Worm (Caenorhabditis elegans): ENCODE data around the gene nlp-30.

Gene nlp-30

DNA sequence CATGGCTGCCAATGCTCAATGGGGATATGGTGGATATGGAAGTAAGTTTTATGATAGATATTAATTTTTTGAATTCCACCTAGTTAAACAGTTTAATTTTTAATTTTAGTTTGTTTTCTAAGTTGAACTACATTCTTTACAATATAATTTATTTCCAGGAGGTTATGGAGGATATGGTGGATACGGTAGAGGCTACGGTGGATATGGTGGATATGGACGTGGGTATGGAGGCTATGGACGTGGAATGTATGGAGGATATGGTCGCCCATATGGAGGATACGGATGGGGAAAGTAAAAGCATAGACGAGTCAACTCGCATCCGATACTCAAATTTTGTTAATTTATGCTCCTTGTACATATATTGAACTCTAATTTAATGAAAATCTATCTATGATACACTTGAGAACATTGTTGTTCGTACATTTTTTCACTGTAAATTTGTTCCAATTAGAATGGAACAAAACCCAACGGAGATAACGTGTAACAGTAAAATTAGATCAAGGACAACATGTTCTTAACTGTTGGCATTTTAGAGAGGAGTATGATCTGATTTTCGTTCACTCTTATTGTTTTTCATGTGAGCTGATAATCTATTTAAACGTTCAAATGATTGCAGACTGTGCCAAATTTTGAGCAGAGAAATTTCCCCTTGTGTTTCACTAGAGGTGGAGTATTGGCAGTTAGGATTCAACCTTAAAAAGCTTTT is 1.4 kb upstream of the nlp-30 start:
- TF ChIP-seq ztf-23 (GFP tag; IDR thresholded peaks at IDR 0.05) = no peak
- TF ChIP-seq med-1 (GFP tag; optimal IDR thresholded peaks at IDR 0.05; ENCODE audit: insufficient read depth) = no peak
- TF ChIP-seq ztf-29 (GFP tag; IDR thresholded peaks at IDR 0.05) = no peak
- TF ChIP-seq tab-1 (GFP tag; IDR thresholded peaks at IDR 0.05) = no peak
- no peak for TF ChIP-seq cog-1 (tag; optimal IDR thresholded peaks at IDR 0.05)
- no peak for TF ChIP-seq klf-2 (GFP tag; conservative IDR thresholded peaks at IDR 0.05)
- no peak for TF ChIP-seq T22C8.4 (GFP tag; IDR thresholded peaks at IDR 0.05)
- no peak for TF ChIP-seq ref-1 (GFP tag; conservative IDR thresholded peaks at IDR 0.05)
- no peak for TF ChIP-seq flt-1 (GFP tag; IDR thresholded peaks at IDR 0.05)

DNA sequence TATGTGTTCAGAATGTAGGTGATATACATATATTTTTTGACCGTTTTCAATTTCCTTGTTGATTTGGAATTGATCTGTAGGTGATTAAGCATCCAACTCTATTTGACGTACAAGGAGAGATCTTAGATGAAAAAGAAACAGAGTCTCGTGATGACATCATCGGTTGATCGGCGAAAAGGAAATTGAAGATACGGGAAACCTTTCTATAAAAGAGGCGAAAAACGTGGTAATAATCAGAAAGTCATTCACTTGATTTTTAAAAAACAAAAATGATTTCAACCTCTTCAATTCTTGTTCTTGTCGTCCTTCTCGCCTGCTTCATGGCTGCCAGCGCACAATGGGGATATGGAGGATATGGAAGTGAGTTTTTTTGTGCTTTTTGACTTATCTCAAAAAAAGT is 2.4 kb downstream of the nlp-30 start, which contains the start of gene nlp-29:
Gene nlp-29, plus strand, starts transcription at position 248 of the 400 bp plus-strand sequence.
- no peak for TF ChIP-seq med-1 (GFP tag; optimal IDR thresholded peaks at IDR 0.05; ENCODE audit: insufficient read depth)
- TF ChIP-seq cog-1 (tag; optimal IDR thresholded peaks at IDR 0.05) = no peak
- TF ChIP-seq ref-1 (GFP tag; conservative IDR thresholded peaks at IDR 0.05) = no peak
- no peak for TF ChIP-seq T22C8.4 (GFP tag; IDR thresholded peaks at IDR 0.05)
- no peak for TF ChIP-seq tab-1 (GFP tag; IDR thresholded peaks at IDR 0.05)
- no peak for TF ChIP-seq ztf-23 (GFP tag; IDR thresholded peaks at IDR 0.05)
- TF ChIP-seq ztf-29 (GFP tag; IDR thresholded peaks at IDR 0.05) = no peak
- TF ChIP-seq klf-2 (GFP tag; conservative IDR thresholded peaks at IDR 0.05) = no peak
- no peak for TF ChIP-seq flt-1 (GFP tag; IDR thresholded peaks at IDR 0.05)

- TF ChIP-seq tab-1 (GFP tag; IDR thresholded peaks at IDR 0.05) (no peak), klf-2 (GFP tag; conservative IDR thresholded peaks at IDR 0.05) (no peak), ztf-23 (GFP tag; IDR thresholded peaks at IDR 0.05) (no peak), med-1 (GFP tag; optimal IDR thresholded peaks at IDR 0.05; ENCODE audit: insufficient read depth) (no peak), T22C8.4 (GFP tag; IDR thresholded peaks at IDR 0.05) (no peak), flt-1 (GFP tag; IDR thresholded peaks at IDR 0.05) (no peak), ref-1 (GFP tag; conservative IDR thresholded peaks at IDR 0.05) (no peak)
Observed at ce11 chrV:3985104-3985503, 3.3 kb downstream of the nlp-30 start.

DNA sequence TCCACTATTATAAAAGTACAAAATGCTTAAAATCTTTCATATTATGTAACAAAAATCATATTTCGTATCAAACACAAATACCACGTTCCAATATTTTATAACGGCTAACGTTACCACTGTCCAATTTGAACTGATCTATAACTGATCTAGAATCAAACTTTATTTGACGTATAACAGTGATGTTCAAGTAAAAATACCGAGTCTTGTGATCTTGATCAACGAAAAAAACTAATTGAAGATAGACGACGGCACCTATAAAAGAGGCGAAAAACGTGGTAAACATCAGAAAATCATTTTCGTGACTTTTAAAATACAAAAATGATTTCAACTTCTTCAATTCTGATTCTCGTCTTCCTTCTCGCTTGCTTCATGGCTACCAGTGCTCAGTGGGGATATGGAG is 5.8 kb downstream of the nlp-30 start, which contains the start of gene nlp-28:
Gene nlp-28, plus strand, starts transcription at position 285 of the 400 bp plus-strand sequence.
- no peak for TF ChIP-seq cog-1 (tag; optimal IDR thresholded peaks at IDR 0.05)

- no peak for TF ChIP-seq tab-1 (GFP tag; IDR thresholded peaks at IDR 0.05)
Observed at ce11 chrV:3989070-3989469, 7.3 kb downstream of the nlp-30 start, which contains the start of gene nlp-27. Gene nlp-27, plus strand, starts transcription at chrV:3989378.

DNA sequence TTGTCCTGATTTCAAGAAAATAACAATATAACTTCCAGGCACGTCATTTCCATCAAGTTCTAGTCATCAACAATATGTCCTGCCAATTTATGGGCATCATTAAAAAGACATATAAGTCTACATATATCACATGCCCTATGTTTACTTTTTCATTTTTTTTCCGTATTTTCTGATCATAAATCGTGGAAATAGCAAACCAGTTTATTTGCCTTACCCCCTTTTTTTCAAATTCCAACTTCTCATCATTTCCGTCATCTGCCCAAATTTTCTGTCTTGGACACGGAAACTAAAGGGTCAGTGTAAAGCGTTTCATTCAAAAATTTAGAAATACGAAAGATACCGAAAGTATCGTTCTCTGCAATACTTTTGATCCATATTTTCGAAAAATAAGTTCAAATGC is 10.6 kb downstream of the nlp-30 start:
- TF ChIP-seq T22C8.4 (GFP tag; IDR thresholded peaks at IDR 0.05) = no peak
- no peak for TF ChIP-seq flt-1 (GFP tag; IDR thresholded peaks at IDR 0.05)
- no peak for TF ChIP-seq klf-2 (GFP tag; conservative IDR thresholded peaks at IDR 0.05)
- TF ChIP-seq ref-1 (GFP tag; conservative IDR thresholded peaks at IDR 0.05) = no peak
- TF ChIP-seq cog-1 (tag; optimal IDR thresholded peaks at IDR 0.05) = no peak
- TF ChIP-seq tab-1 (GFP tag; IDR thresholded peaks at IDR 0.05) = no peak
- no peak for TF ChIP-seq med-1 (GFP tag; optimal IDR thresholded peaks at IDR 0.05; ENCODE audit: insufficient read depth)
- TF ChIP-seq ztf-29 (GFP tag; IDR thresholded peaks at IDR 0.05) = no peak

ce11 chrV:3994048-3994447 is 12.3 kb downstream of the nlp-30 start, which contains the start of gene K09D9.9:
Gene K09D9.9, minus strand, starts transcription at chrV:3994148.
- TF ChIP-seq med-1 (GFP tag; optimal IDR thresholded peaks at IDR 0.05; ENCODE audit: insufficient read depth) (no peak), tab-1 (GFP tag; IDR thresholded peaks at IDR 0.05) (no peak), cog-1 (tag; optimal IDR thresholded peaks at IDR 0.05) (no peak), ztf-29 (GFP tag; IDR thresholded peaks at IDR 0.05) (no peak), flt-1 (GFP tag; IDR thresholded peaks at IDR 0.05) (no peak), ztf-23 (GFP tag; IDR thresholded peaks at IDR 0.05) (no peak)

DNA sequence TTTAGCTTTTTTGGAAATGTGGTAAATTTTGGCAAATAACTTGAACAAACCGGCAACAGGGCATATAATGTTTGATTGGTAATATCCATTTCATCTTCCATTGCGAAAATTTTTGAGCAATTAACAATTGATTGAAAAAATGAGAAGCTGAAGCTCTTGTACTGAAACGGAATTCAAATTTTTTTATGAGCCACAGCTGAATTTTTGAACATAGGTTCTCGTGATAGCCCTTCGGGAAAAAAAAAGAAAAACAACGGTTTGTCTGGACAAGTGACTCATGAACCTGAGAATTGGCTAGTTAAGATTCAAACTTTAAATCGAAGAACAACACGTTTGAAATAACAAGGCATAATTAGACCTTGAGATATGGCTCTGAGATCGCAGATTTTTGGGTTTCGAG is 14.1 kb downstream of the nlp-30 start, which contains the start of gene srx-62:
Gene srx-62, minus strand, starts transcription at position 101 of the 400 bp plus-strand sequence.
- TF ChIP-seq klf-2 (GFP tag; conservative IDR thresholded peaks at IDR 0.05) (no peak), med-1 (GFP tag; optimal IDR thresholded peaks at IDR 0.05; ENCODE audit: insufficient read depth) (no peak), ref-1 (GFP tag; conservative IDR thresholded peaks at IDR 0.05) (no peak), T22C8.4 (GFP tag; IDR thresholded peaks at IDR 0.05) (no peak), ztf-29 (GFP tag; IDR thresholded peaks at IDR 0.05) (no peak), flt-1 (GFP tag; IDR thresholded peaks at IDR 0.05) (no peak), cog-1 (tag; optimal IDR thresholded peaks at IDR 0.05) (no peak), ztf-23 (GFP tag; IDR thresholded peaks at IDR 0.05) (no peak), tab-1 (GFP tag; IDR thresholded peaks at IDR 0.05) (no peak)

ce11 chrV:4004577-4004976 is 22.8 kb downstream of the nlp-30 start:
- TF ChIP-seq ref-1 (GFP tag; conservative IDR thresholded peaks at IDR 0.05) = no peak

- no peak for TF ChIP-seq med-1 (GFP tag; optimal IDR thresholded peaks at IDR 0.05; ENCODE audit: insufficient read depth)
- no peak for TF ChIP-seq tab-1 (GFP tag; IDR thresholded peaks at IDR 0.05)
- no peak for TF ChIP-seq klf-2 (GFP tag; conservative IDR thresholded peaks at IDR 0.05)
- no peak for TF ChIP-seq flt-1 (GFP tag; IDR thresholded peaks at IDR 0.05)
- TF ChIP-seq ztf-23 (GFP tag; IDR thresholded peaks at IDR 0.05) = no peak
- TF ChIP-seq ztf-29 (GFP tag; IDR thresholded peaks at IDR 0.05) = no peak
- no peak for TF ChIP-seq cog-1 (tag; optimal IDR thresholded peaks at IDR 0.05)
- no peak for TF ChIP-seq ref-1 (GFP tag; conservative IDR thresholded peaks at IDR 0.05)
- no peak for TF ChIP-seq T22C8.4 (GFP tag; IDR thresholded peaks at IDR 0.05)
Observed at ce11 chrV:4005219-4005618, 23.4 kb downstream of the nlp-30 start, which contains the start of gene srh-8. Gene srh-8, plus strand, starts transcription at chrV:4005519.

Measured in whole organism, midembryonic.